Worm (Caenorhabditis elegans): Measurements from ENCODE around the gene K01A11.1.
A peak's percentile ranks its signal among the peaks of the same experiment; 100 is the strongest.

The K01A11.1 gene

DNA sequence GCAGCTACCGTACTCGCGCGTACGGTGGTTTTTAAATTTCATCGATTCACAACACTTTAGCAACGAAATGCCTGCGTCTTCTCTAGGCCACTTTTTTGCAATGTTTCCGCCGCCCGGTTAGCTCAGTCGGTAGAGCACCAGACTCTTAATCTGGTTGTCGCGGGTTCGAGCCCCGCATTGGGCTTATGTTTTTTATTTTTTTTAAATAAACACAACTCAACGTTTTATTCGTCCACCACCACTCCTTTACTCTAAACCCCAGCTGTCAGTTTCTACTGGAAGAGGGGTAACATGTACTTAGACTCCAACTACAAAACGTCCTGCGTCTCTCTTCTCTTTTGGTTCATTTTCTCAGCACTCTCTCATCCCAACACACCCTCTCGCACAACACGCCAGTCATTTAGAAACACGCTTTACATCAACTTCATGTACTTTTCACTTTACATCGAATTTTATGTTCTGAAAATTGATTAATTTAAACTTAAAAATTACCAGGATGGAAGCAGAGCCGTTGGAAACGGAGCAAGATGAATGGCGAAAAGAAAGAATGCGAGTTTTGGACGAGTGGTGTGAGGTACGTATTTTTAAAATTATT, 41.8 kb downstream of the K01A11.1 start, which contains the start of the genes elmd-1 and hecw-1:
TSS of gene elmd-1 (plus strand) at position 494 of the 595 bp plus-strand sequence.
TSS of gene hecw-1 (minus strand) at position 545 of the 595 bp plus-strand sequence.
- TF ChIP-seq mep-1 (tag; optimal IDR thresholded peaks at IDR 0.05) (no peak), sptf-1 (tag; optimal IDR thresholded peaks at IDR 0.05) (peak; percentile 13), lin-32 (GFP tag; optimal IDR thresholded peaks at IDR 0.05) (no peak), mls-2 (tag; optimal IDR thresholded peaks at IDR 0.05) (peak; percentile 34), hlh-1 (tag; optimal IDR thresholded peaks at IDR 0.05) (no peak), lin-13 (tag; optimal IDR thresholded peaks at IDR 0.05) (no peak), ceh-83 (GFP tag; optimal IDR thresholded peaks at IDR 0.05) (no peak), drap-1 (GFP tag; optimal IDR thresholded peaks at IDR 0.05) (peak; percentile 57), sem-2 (GFP tag; optimal IDR thresholded peaks at IDR 0.05) (peak; percentile 39), unc-62 (GFP tag; optimal IDR thresholded peaks at IDR 0.05) (peak; percentile 48), cnd-1 (tag; optimal IDR thresholded peaks at IDR 0.05) (peak; percentile 43), flh-1 (GFP tag; optimal IDR thresholded peaks at IDR 0.05) (no peak), unc-120 (tag; optimal IDR thresholded peaks at IDR 0.05; ENCODE audit: poor library complexity, severe bottlenecking) (peak; percentile 49)

DNA sequence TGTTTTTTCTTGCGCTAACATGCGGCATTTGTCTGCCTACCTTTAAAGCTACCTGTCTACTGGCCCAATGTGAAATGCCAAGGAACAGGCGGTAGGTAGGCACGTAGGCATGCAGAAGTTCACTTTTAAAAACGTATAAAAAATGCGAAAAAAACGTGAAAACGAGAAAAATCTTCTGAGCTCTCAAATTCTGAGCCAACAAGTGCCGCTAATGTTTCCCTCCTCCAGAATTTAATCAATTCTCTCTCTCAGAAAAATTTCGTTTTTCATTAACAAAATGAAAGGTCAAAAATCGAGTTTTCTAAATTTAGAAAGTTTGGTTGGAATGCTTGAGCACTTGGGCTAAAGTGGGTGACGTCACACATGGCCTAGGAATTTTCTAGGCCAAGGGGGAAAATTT, 48.8 kb downstream of the K01A11.1 start:
- TF ChIP-seq cnd-1 (tag; optimal IDR thresholded peaks at IDR 0.05) = no peak
- TF ChIP-seq mep-1 (tag; optimal IDR thresholded peaks at IDR 0.05) = no peak
- TF ChIP-seq ceh-43 (GFP tag; optimal IDR thresholded peaks at IDR 0.05) = no peak
- no peak for TF ChIP-seq unc-120 (tag; optimal IDR thresholded peaks at IDR 0.05; ENCODE audit: poor library complexity, severe bottlenecking)
- TF ChIP-seq sptf-1 (tag; optimal IDR thresholded peaks at IDR 0.05) = no peak
- no peak for TF ChIP-seq hlh-1 (tag; optimal IDR thresholded peaks at IDR 0.05)
- TF ChIP-seq elt-3 (tag; optimal IDR thresholded peaks at IDR 0.05) = no peak
- TF ChIP-seq bed-3 (GFP tag; optimal IDR thresholded peaks at IDR 0.05) = no peak
- TF ChIP-seq lin-32 (GFP tag; optimal IDR thresholded peaks at IDR 0.05) = no peak
- TF ChIP-seq nhr-2 (tag; optimal IDR thresholded peaks at IDR 0.05) = no peak
- no peak for TF ChIP-seq ztf-11 (tag; optimal IDR thresholded peaks at IDR 0.05)
- TF ChIP-seq sem-2 (GFP tag; optimal IDR thresholded peaks at IDR 0.05) = no peak
- TF ChIP-seq mls-2 (tag; optimal IDR thresholded peaks at IDR 0.05) = no peak
- no peak for TF ChIP-seq nhr-28 (tag; optimal IDR thresholded peaks at IDR 0.05)
- TF ChIP-seq elt-1 (tag; optimal IDR thresholded peaks at IDR 0.05; ENCODE audit: borderline replicate concordance, insufficient read depth) = no peak
- TF ChIP-seq zip-8 (tag; optimal IDR thresholded peaks at IDR 0.05) = no peak
- no peak for TF ChIP-seq pha-4 (tag; optimal IDR thresholded peaks at IDR 0.05)
- TF ChIP-seq ceh-83 (GFP tag; optimal IDR thresholded peaks at IDR 0.05) = no peak
- TF ChIP-seq nhr-237 (tag; optimal IDR thresholded peaks at IDR 0.05) = no peak

DNA sequence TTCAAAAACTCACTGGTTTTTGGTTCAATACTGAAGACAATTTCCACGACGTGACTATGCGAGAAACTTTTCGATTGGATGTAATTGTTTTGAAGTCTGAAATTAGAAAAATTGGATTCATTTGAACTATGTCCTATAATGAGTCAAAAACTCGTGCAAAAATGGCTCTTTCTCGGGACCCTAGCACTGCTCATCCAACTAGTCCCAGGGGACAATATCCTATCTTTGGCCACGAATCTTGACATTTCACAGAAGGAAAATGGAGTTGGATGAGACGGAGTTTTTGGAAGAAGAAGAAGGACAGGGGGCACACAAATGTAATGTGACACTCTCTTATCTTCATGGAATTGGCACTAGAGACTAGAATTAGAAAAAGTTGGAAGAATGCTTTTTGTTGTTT, 49.4 kb downstream of the K01A11.1 start:
- TF ChIP-seq blmp-1 (tag; optimal IDR thresholded peaks at IDR 0.05) (no peak), nhr-28 (tag; optimal IDR thresholded peaks at IDR 0.05) (no peak), unc-120 (tag; optimal IDR thresholded peaks at IDR 0.05; ENCODE audit: poor library complexity, severe bottlenecking) (no peak), ceh-39 (tag; optimal IDR thresholded peaks at IDR 0.05) (no peak)
